ENCODE assay signal across 1 fruit fly cellular context in the genomic region with DNA sequence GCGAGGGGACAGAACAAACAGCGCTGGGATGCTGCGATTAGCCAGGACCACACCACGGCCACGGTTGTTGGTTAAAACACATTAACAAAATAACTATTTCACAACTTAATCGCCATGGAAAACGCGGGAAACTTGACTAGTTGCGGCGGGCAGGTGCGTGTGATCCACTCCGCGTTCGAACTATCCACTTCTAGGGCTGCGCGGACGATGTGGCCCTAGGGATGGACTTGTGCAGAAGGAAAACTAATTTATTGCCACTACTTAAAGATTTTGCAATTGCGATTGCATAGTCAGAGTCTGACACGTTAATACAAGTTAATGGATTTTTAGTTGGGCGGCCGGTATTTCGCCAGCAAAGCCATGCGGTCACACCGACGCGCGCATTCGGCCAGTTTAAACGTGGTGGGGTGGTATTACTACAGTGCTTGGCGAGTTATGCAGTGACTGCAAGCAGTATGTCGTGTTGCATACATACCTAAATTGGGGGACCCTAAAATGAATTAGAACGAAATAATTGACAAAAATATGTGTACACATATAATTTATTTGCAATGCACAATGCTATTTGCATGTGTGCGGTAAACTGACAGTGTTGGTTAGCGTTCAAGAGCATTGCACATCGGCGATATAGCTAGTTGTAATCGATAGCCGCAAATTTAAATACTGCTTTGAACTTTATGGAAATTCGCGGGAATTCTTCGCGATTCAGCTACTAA.
A peak's percentile ranks its signal among the peaks of the same experiment; 100 is the strongest.
TF ChIP-seq lines count a peak whose summit lies in the region.

Gene Rbf (minus strand): TSS at position 323 of the 716 bp plus-strand sequence.

TF ChIP-seq in whole organism, embryonic, 481 proteins besides CTCF, POLR2A, EP300 and RAD21 (continued from another document and continues in another):
- TF ChIP-seq CG18619 (GFP tag; optimal IDR thresholded peaks at IDR 0.05; lab: Kevin White, UChicago) (no peak), vvl (GFP tag; IDR thresholded peaks at IDR 0.05; lab: Robert Waterston, UW) (no peak), Myb (GFP tag; optimal IDR thresholded peaks at IDR 0.05; lab: Kevin White, UChicago) (peak; percentile 77), CG11093 (GFP tag; IDR thresholded peaks at IDR 0.05; lab: Robert Waterston, UW) (no peak), Sin3A (optimal IDR thresholded peaks at IDR 0.05; lab: Kevin White, UChicago) (peak; percentile 95), CG17361 (GFP tag; IDR thresholded peaks at IDR 0.05; lab: Robert Waterston, UW) (no peak), Chrac-16 (GFP tag; optimal IDR thresholded peaks at IDR 0.05; lab: Kevin White, UChicago) (peak; percentile 11), run (tag; optimal IDR thresholded peaks at IDR 0.05; lab: Kevin White, UChicago) (no peak), B-H1 (GFP tag; IDR thresholded peaks at IDR 0.05; lab: Robert Waterston, UW) (no peak), Meics (GFP tag; optimal IDR thresholded peaks at IDR 0.05; lab: Kevin White, UChicago) (no peak), Sox102F (GFP tag; optimal IDR thresholded peaks at IDR 0.05; lab: Kevin White, UChicago) (no peak), Aef1 (GFP tag; IDR thresholded peaks at IDR 0.05; lab: Robert Waterston, UW) (no peak), CG8765 (GFP tag; IDR thresholded peaks at IDR 0.05; lab: Robert Waterston, UW) (no peak), ranshi (GFP tag; IDR thresholded peaks at IDR 0.05; lab: Robert Waterston, UW) (no peak), Kr (GFP tag; optimal IDR thresholded peaks at IDR 0.05; lab: Kevin White, UChicago) (no peak), lilli (GFP tag; optimal IDR thresholded peaks at IDR 0.05; lab: Kevin White, UChicago) (no peak), Ada2b (GFP tag; IDR thresholded peaks at IDR 0.05; lab: Robert Waterston, UW) (no peak), MESR4 (GFP tag; optimal IDR thresholded peaks at IDR 0.05; lab: Kevin White, UChicago) (peak; percentile 50), Opbp (GFP tag; IDR thresholded peaks at IDR 0.05; lab: Robert Waterston, UW; ENCODE audit: partially characterized antibody) (0 out of 3 replicates have a peak, but pooled peaks have one; percentile 35), dpn (GFP tag; optimal IDR thresholded peaks at IDR 0.05; lab: Kevin White, UChicago) (no peak), pfk (GFP tag; optimal IDR thresholded peaks at IDR 0.05; lab: Kevin White, UChicago) (no peak), Ravus (GFP tag; IDR thresholded peaks at IDR 0.05; lab: Robert Waterston, UW) (no peak), CG12391 (tag; optimal IDR thresholded peaks at IDR 0.05; lab: Kevin White, UChicago) (no peak), abd-A (tag; optimal IDR thresholded peaks at IDR 0.05; lab: Kevin White, UChicago) (no peak), Trl (optimal IDR thresholded peaks at IDR 0.05; lab: Kevin White, UChicago) (no peak), Trl (GFP tag; optimal IDR thresholded peaks at IDR 0.05; lab: Kevin White, UChicago) (no peak), CG6683 (GFP tag; optimal IDR thresholded peaks at IDR 0.05; lab: Kevin White, UChicago) (no peak), Bteb2 (GFP tag; optimal IDR thresholded peaks at IDR 0.05; lab: Kevin White, UChicago) (no peak), jing (GFP tag; optimal IDR thresholded peaks at IDR 0.05; lab: Kevin White, UChicago) (no peak), odd (GFP tag; optimal IDR thresholded peaks at IDR 0.05; lab: Kevin White, UChicago) (no peak), D (optimal IDR thresholded peaks at IDR 0.05; lab: Kevin White, UChicago) (no peak), D (GFP tag; optimal IDR thresholded peaks at IDR 0.05; lab: Kevin White, UChicago) (no peak), amos (GFP tag; IDR thresholded peaks at IDR 0.05; lab: Robert Waterston, UW; ENCODE audit: partially characterized antibody) (peak; percentile 67), pum (GFP tag; optimal IDR thresholded peaks at IDR 0.05; lab: Kevin White, UChicago) (no peak), Ptx1 (GFP tag; IDR thresholded peaks at IDR 0.05; lab: Robert Waterston, UW) (no peak), kay (GFP tag; optimal IDR thresholded peaks at IDR 0.05; lab: Kevin White, UChicago) (no peak), Ssrp (tag; optimal IDR thresholded peaks at IDR 0.05; lab: Kevin White, UChicago) (no peak), ewg (GFP tag; optimal IDR thresholded peaks at IDR 0.05; lab: Kevin White, UChicago) (no peak), bowl (GFP tag; IDR thresholded peaks at IDR 0.05; lab: Robert Waterston, UW) (no peak), bab2 (GFP tag; optimal IDR thresholded peaks at IDR 0.05; lab: Kevin White, UChicago) (no peak), CG3995 (GFP tag; optimal IDR thresholded peaks at IDR 0.05; lab: Kevin White, UChicago) (no peak), wdn (GFP tag; IDR thresholded peaks at IDR 0.05; lab: Robert Waterston, UW) (no peak), NfI (GFP tag; optimal IDR thresholded peaks at IDR 0.05; lab: Kevin White, UChicago) (no peak), Max (GFP tag; optimal IDR thresholded peaks at IDR 0.05; lab: Kevin White, UChicago) (no peak), CG6854 (GFP tag; optimal IDR thresholded peaks at IDR 0.05; lab: Kevin White, UChicago) (no peak), cwo (GFP tag; optimal IDR thresholded peaks at IDR 0.05; lab: Kevin White, UChicago) (no peak), CG7963 (GFP tag; IDR thresholded peaks at IDR 0.05; lab: Robert Waterston, UW; ENCODE audit: partially characterized antibody) (0 out of 3 replicates have a peak, but pooled peaks have one; percentile 20), Deaf1 (tag; optimal IDR thresholded peaks at IDR 0.05; lab: Kevin White, UChicago) (no peak), Nf-YB (GFP tag; optimal IDR thresholded peaks at IDR 0.05; lab: Kevin White, UChicago) (no peak), Tbp (GFP tag; optimal IDR thresholded peaks at IDR 0.05; lab: Kevin White, UChicago) (no peak), ftz-f1 (GFP tag; optimal IDR thresholded peaks at IDR 0.05; lab: Kevin White, UChicago) (no peak), phol (tag; optimal IDR thresholded peaks at IDR 0.05; lab: Kevin White, UChicago) (peak; percentile 19), C15 (GFP tag; IDR thresholded peaks at IDR 0.05; lab: Robert Waterston, UW) (no peak), CG9817 (tag; optimal IDR thresholded peaks at IDR 0.05; lab: Kevin White, UChicago) (no peak), CG18262 (tag; optimal IDR thresholded peaks at IDR 0.05; lab: Kevin White, UChicago) (no peak), NC2β (GFP tag; optimal IDR thresholded peaks at IDR 0.05; lab: Kevin White, UChicago) (no peak), Pdp1 (GFP tag; optimal IDR thresholded peaks at IDR 0.05; lab: Kevin White, UChicago) (peak in 1 of 2 experiments; percentile 58), dan (GFP tag; IDR thresholded peaks at IDR 0.05; lab: Robert Waterston, UW) (no peak), CG9437 (GFP tag; optimal IDR thresholded peaks at IDR 0.05; lab: Kevin White, UChicago) (no peak), hbn (GFP tag; IDR thresholded peaks at IDR 0.05; lab: Robert Waterston, UW; ENCODE audit: partially characterized antibody) (peak; percentile 35; the same call in 1 of the 2 replicates), Xbp1 (GFP tag; optimal IDR thresholded peaks at IDR 0.05; lab: Kevin White, UChicago) (no peak), CG12071 (GFP tag; optimal IDR thresholded peaks at IDR 0.05; lab: Kevin White, UChicago) (no peak), Drgx (GFP tag; IDR thresholded peaks at IDR 0.05; lab: Robert Waterston, UW) (no peak), tin (GFP tag; optimal IDR thresholded peaks at IDR 0.05; lab: Kevin White, UChicago) (no peak), CG6813 (GFP tag; optimal IDR thresholded peaks at IDR 0.05; lab: Kevin White, UChicago) (no peak), luna (GFP tag; optimal IDR thresholded peaks at IDR 0.05; lab: Kevin White, UChicago) (no peak), CG3281 (GFP tag; optimal IDR thresholded peaks at IDR 0.05; lab: Kevin White, UChicago) (no peak), fu2 (GFP tag; optimal IDR thresholded peaks at IDR 0.05; lab: Kevin White, UChicago) (no peak), CG7556 (GFP tag; optimal IDR thresholded peaks at IDR 0.05; lab: Kevin White, UChicago) (no peak), gcm2 (GFP tag; optimal IDR thresholded peaks at IDR 0.05; lab: Kevin White, UChicago) (no peak), HLH54F (GFP tag; optimal IDR thresholded peaks at IDR 0.05; lab: Kevin White, UChicago) (no peak), ems (GFP tag; optimal IDR thresholded peaks at IDR 0.05; lab: Kevin White, UChicago) (no peak), crc (GFP tag; optimal IDR thresholded peaks at IDR 0.05; lab: Kevin White, UChicago) (no peak), CG7372 (GFP tag; IDR thresholded peaks at IDR 0.05; lab: Robert Waterston, UW) (no peak), Bdp1 (GFP tag; optimal IDR thresholded peaks at IDR 0.05; lab: Kevin White, UChicago) (no peak), bcd (GFP tag; optimal IDR thresholded peaks at IDR 0.05; lab: Kevin White, UChicago) (no peak), mirr (GFP tag; optimal IDR thresholded peaks at IDR 0.05; lab: Kevin White, UChicago) (no peak), pb (GFP tag; optimal IDR thresholded peaks at IDR 0.05; lab: Kevin White, UChicago) (no peak), CG10366 (GFP tag; IDR thresholded peaks at IDR 0.05; lab: Robert Waterston, UW) (no peak), Stat92E (GFP tag; optimal IDR thresholded peaks at IDR 0.05; lab: Kevin White, UChicago) (peak in 1 of 3 experiments; percentile 16), Lpt (GFP tag; optimal IDR thresholded peaks at IDR 0.05; lab: Kevin White, UChicago) (no peak), cg (GFP tag; optimal IDR thresholded peaks at IDR 0.05; lab: Kevin White, UChicago) (peak; percentile 52), CG4282 (GFP tag; optimal IDR thresholded peaks at IDR 0.05; lab: Kevin White, UChicago) (no peak), CG3838 (GFP tag; optimal IDR thresholded peaks at IDR 0.05; lab: Kevin White, UChicago) (no peak), gro (GFP tag; optimal IDR thresholded peaks at IDR 0.05; lab: Kevin White, UChicago) (no peak), CG11456 (GFP tag; IDR thresholded peaks at IDR 0.05; lab: Robert Waterston, UW) (no peak), CG13624 (GFP tag; optimal IDR thresholded peaks at IDR 0.05; lab: Kevin White, UChicago) (peak; percentile 33), scrt (GFP tag; optimal IDR thresholded peaks at IDR 0.05; lab: Kevin White, UChicago) (no peak), Rfx (GFP tag; IDR thresholded peaks at IDR 0.05; lab: Robert Waterston, UW) (peak; percentile 32; the same call in 1 of the 2 replicates), usp (GFP tag; optimal IDR thresholded peaks at IDR 0.05; lab: Kevin White, UChicago) (no peak), CG3726 (GFP tag; IDR thresholded peaks at IDR 0.05; lab: Robert Waterston, UW) (no peak), Hsf (GFP tag; optimal IDR thresholded peaks at IDR 0.05; lab: Kevin White, UChicago) (no peak), gce (GFP tag; IDR thresholded peaks at IDR 0.05; lab: Robert Waterston, UW) (no peak), ro (GFP tag; IDR thresholded peaks at IDR 0.05; lab: Robert Waterston, UW) (no peak), CG10462 (GFP tag; optimal IDR thresholded peaks at IDR 0.05; lab: Kevin White, UChicago) (no peak), CG18599 (GFP tag; optimal IDR thresholded peaks at IDR 0.05; lab: Kevin White, UChicago) (no peak), CG9215 (GFP tag; IDR thresholded peaks at IDR 0.05; lab: Robert Waterston, UW) (no peak), Hr39 (optimal IDR thresholded peaks at IDR 0.05; lab: Kevin White, UChicago) (no peak), Vsx1 (GFP tag; optimal IDR thresholded peaks at IDR 0.05; lab: Kevin White, UChicago) (no peak), CrebB (tag; optimal IDR thresholded peaks at IDR 0.05; lab: Kevin White, UChicago) (no peak), Med (GFP tag; lab: Kevin White, UChicago) (peak; percentile 36), lola (GFP tag; optimal IDR thresholded peaks at IDR 0.05; lab: Kevin White, UChicago) (no peak), Dip2 (GFP tag; IDR thresholded peaks at IDR 0.05; lab: Robert Waterston, UW) (no peak), CG15696 (tag; optimal IDR thresholded peaks at IDR 0.05; lab: Kevin White, UChicago) (no peak), gsb (GFP tag; IDR thresholded peaks at IDR 0.05; lab: Robert Waterston, UW) (no peak), Atf3 (GFP tag; optimal IDR thresholded peaks at IDR 0.05; lab: Kevin White, UChicago) (no peak), CG9876 (GFP tag; optimal IDR thresholded peaks at IDR 0.05; lab: Kevin White, UChicago) (no peak), Asciz (GFP tag; optimal IDR thresholded peaks at IDR 0.05; lab: Kevin White, UChicago) (no peak), Doc3 (GFP tag; IDR thresholded peaks at IDR 0.05; lab: Robert Waterston, UW; ENCODE audit: partially characterized antibody) (peak; percentile 43; the same call in 1 of the 3 replicates), Neu2 (GFP tag; optimal IDR thresholded peaks at IDR 0.05; lab: Kevin White, UChicago; ENCODE audit: borderline replicate concordance) (no peak), nom (GFP tag; optimal IDR thresholded peaks at IDR 0.05; lab: Kevin White, UChicago) (no peak), tup (GFP tag; optimal IDR thresholded peaks at IDR 0.05; lab: Kevin White, UChicago) (no peak), ind (GFP tag; optimal IDR thresholded peaks at IDR 0.05; lab: Kevin White, UChicago) (no peak), ssp (GFP tag; IDR thresholded peaks at IDR 0.05; lab: Robert Waterston, UW) (no peak), Lhr (GFP tag; optimal IDR thresholded peaks at IDR 0.05; lab: Kevin White, UChicago) (no peak), peb (GFP tag; IDR thresholded peaks at IDR 0.05; lab: Robert Waterston, UW) (no peak), sob (GFP tag; IDR thresholded peaks at IDR 0.05; lab: Robert Waterston, UW) (no peak), psq (GFP tag; optimal IDR thresholded peaks at IDR 0.05; lab: Kevin White, UChicago) (no peak), Side (GFP tag; optimal IDR thresholded peaks at IDR 0.05; lab: Kevin White, UChicago) (no peak), chn (GFP tag; optimal IDR thresholded peaks at IDR 0.05; lab: Kevin White, UChicago) (no peak), Ets97D (GFP tag; optimal IDR thresholded peaks at IDR 0.05; lab: Kevin White, UChicago) (peak; percentile 41), CG9797 (GFP tag; optimal IDR thresholded peaks at IDR 0.05; lab: Kevin White, UChicago) (peak; percentile 81), CG13894 (tag; optimal IDR thresholded peaks at IDR 0.05; lab: Kevin White, UChicago) (no peak), Sry-β (GFP tag; optimal IDR thresholded peaks at IDR 0.05; lab: Kevin White, UChicago) (no peak), exex (tag; optimal IDR thresholded peaks at IDR 0.05; lab: Kevin White, UChicago) (no peak), D19B (GFP tag; optimal IDR thresholded peaks at IDR 0.05; lab: Kevin White, UChicago) (no peak), fd64A (GFP tag; optimal IDR thresholded peaks at IDR 0.05; lab: Kevin White, UChicago) (no peak), CG14710 (tag; optimal IDR thresholded peaks at IDR 0.05; lab: Kevin White, UChicago) (peak; percentile 54), CG17829 (tag; optimal IDR thresholded peaks at IDR 0.05; lab: Kevin White, UChicago) (no peak), CG33557 (GFP tag; optimal IDR thresholded peaks at IDR 0.05; lab: Kevin White, UChicago) (no peak)
